Worm (Caenorhabditis elegans) whole organism, L4 larva: ENCODE results near the gene ucp-4.

ENCODE experiments used
- F44E2.7 ChIP-seq: fragments of 200-800 bp; sonication (Bioruptor generic); IDR thresholded peaks from 2 replicates; pipeline ENCODE4 v2.1.2; 2022; ENCODE audit warnings: missing genetic modification characterization, missing compliant biosample characterization
- ama-1 ChIP-seq: fragments of 150-350 bp; optimal IDR thresholded peaks from 2 replicates; lab custom pipeline; 2014; ENCODE audit warnings: inconsistent platforms, mixed read lengths
- ceh-28 ChIP-seq: fragments of 150-350 bp; optimal IDR thresholded peaks from 2 replicates; lab custom pipeline; 2014; ENCODE audit warnings: missing biosample characterization, missing genetic modification reagents, missing genetic modification characterization
- ces-1 ChIP-seq: fragments of 150-350 bp; sonication (generic microtip); optimal IDR thresholded peaks from 4 replicates; lab custom pipeline; 2014; ENCODE audit warnings: missing biosample characterization, missing genetic modification reagents, missing genetic modification characterization
- lin-13 ChIP-seq: fragments of 150-350 bp; optimal IDR thresholded peaks from 2 replicates; lab custom pipeline; 2014; ENCODE audit warnings: missing biosample characterization, missing genetic modification reagents, missing genetic modification characterization
- lin-15B ChIP-seq: fragments of 150-350 bp; sonication (generic microtip); optimal IDR thresholded peaks from 3 replicates; lab custom pipeline; 2014; ENCODE audit warnings: missing biosample characterization, missing genetic modification characterization
- mdl-1 ChIP-seq, 2 experiments: fragments of 150-350 bp in 1 of 2; sonication (generic microtip) in 1 of 2; optimal IDR thresholded peaks; 2 replicates each; lab custom pipeline; 2014 to 2017; ENCODE audit warnings: missing biosample characterization in 2 of 2, missing genetic modification characterization in 2 of 2
- mep-1 ChIP-seq: fragments of 150-350 bp; sonication (generic microtip); optimal IDR thresholded peaks from 3 replicates; lab custom pipeline; 2014; ENCODE audit warnings: missing biosample characterization, missing genetic modification characterization
- nhr-25 ChIP-seq: sonication (generic microtip); optimal IDR thresholded peaks from 2 replicates; lab custom pipeline; 2017; ENCODE audit warnings: missing genetic modification characterization, mild to moderate bottlenecking, missing compliant biosample characterization, antibody characterized with exemption, moderate library complexity, borderline replicate concordance; ENCODE audit not compliant: insufficient read depth
- nhr-28 ChIP-seq: fragments of 150-350 bp; optimal IDR thresholded peaks from 2 replicates; lab custom pipeline; 2014; ENCODE audit warnings: missing biosample characterization, missing genetic modification characterization
- nhr-77 ChIP-seq: fragments of 150-350 bp; optimal IDR thresholded peaks from 2 replicates; lab custom pipeline; 2014; ENCODE audit warnings: missing biosample characterization, missing genetic modification characterization
- pha-4 ChIP-seq, 2 experiments: fragments of 150-350 bp in 1 of 2; fragments of 200-800 bp in 1 of 2; sonication (Bioruptor generic) in 1 of 2; IDR thresholded peaks in 1 of 2; optimal IDR thresholded peaks in 1 of 2; 2 replicates each; pipeline versions ENCODE4 v1.3.6 to Lab custom; 2014 to 2022; ENCODE audit warnings: missing genetic modification characterization in 2 of 2, missing genetic modification reagents in 2 of 2, missing biosample characterization in 1 of 2, missing compliant biosample characterization in 1 of 2
- skn-1 ChIP-seq: fragments of 150-350 bp; optimal IDR thresholded peaks from 2 replicates; lab custom pipeline; 2014; ENCODE audit warnings: missing biosample characterization, missing genetic modification characterization
- unc-62 ChIP-seq, 3 experiments: fragments of 150-350 bp in 1 of 3; sonication (generic microtip); optimal IDR thresholded peaks in 2 of 3; peaks in 1 of 3; 1 replicate in 1 of 3; 2 replicates in 2 of 3; lab custom pipeline; 2014 to 2017; ENCODE audit warnings: missing biosample characterization in 3 of 3, missing genetic modification characterization in 3 of 3, missing genetic modification reagents in 3 of 3, missing genotype in 1 of 3

ce11 chrV:9327691-9328090, 6.4 kb upstream of the ucp-4 start:
- TF ChIP-seq mep-1 (peak; percentile 6), ceh-28 (tag; lab: Kevin White, UChicago) (no peak), lin-13 (GFP tag; lab: Kevin White, UChicago) (no peak), skn-1 (tag; lab: Kevin White, UChicago) (no peak), ama-1 (lab: Kevin White, UChicago) (no peak), mdl-1 (tag; optimal IDR thresholded peaks at IDR 0.05; lab: Kevin White, UChicago) (peak in 1 of 2 experiments; percentile 28), F44E2.7 (GFP tag; lab: Robert Waterston, UW) (no peak), nhr-28 (tag; lab: Kevin White, UChicago) (peak; percentile 37), unc-62 (GFP tag; optimal IDR thresholded peaks at IDR 0.05 in 1 of 2; lab: Kevin White, UChicago) (peak in 1 of 2 experiments; percentile 90), unc-62 (tag; optimal IDR thresholded peaks at IDR 0.05; lab: Kevin White, UChicago) (no peak), nhr-77 (tag; lab: Kevin White, UChicago) (no peak), pha-4 (GFP tag; IDR thresholded peaks at IDR 0.05; lab: Robert Waterston, UW) (no peak), pha-4 (tag; optimal IDR thresholded peaks at IDR 0.05; lab: Kevin White, UChicago) (no peak), lin-15B (tag; lab: Kevin White, UChicago) (no peak), ces-1 (GFP tag; lab: Kevin White, UChicago) (no peak), nhr-25 (tag; lab: Kevin White, UChicago) (no peak)
